Fruit fly (Drosophila melanogaster) whole organism, embryonic: ENCODE results near the gene Prosalpha6.

Experiments
- Antp ChIP-seq: fragments of 200-800 bp; sonication (Bioruptor generic); optimal IDR thresholded peaks from 3 replicates; lab custom pipeline; 2016; ENCODE audit warnings: missing biosample characterization, missing genetic modification characterization
- Blimp-1 ChIP-seq: fragments of 200-800 bp; sonication (Bioruptor generic); optimal IDR thresholded peaks from 3 replicates; lab custom pipeline; 2018; ENCODE audit warnings: missing biosample characterization, missing genetic modification characterization, mild to moderate bottlenecking, moderate library complexity, missing genetic modification reagents
- CG1024 ChIP-seq: fragments of 200-800 bp; sonication (Bioruptor generic); IDR thresholded peaks from 2 replicates; pipeline ENCODE4 v1.3.6; 2022; ENCODE audit warnings: missing biosample characterization, missing genetic modification characterization
- CG11456 ChIP-seq: fragments of 200-800 bp; sonication (Bioruptor generic); IDR thresholded peaks from 3 replicates; pipeline ENCODE4 v1.3.6; 2022; ENCODE audit warnings: missing biosample characterization, missing genetic modification characterization
- CG11695 ChIP-seq: fragments of 200-800 bp; sonication (Bioruptor generic); IDR thresholded peaks from 3 replicates; pipeline ENCODE4 v1.3.6; 2022; ENCODE audit warnings: missing biosample characterization, missing genetic modification characterization
- CG12071 ChIP-seq: fragments of 200-800 bp; sonication (Bioruptor generic); optimal IDR thresholded peaks from 3 replicates; lab custom pipeline; 2018; ENCODE audit warnings: missing biosample characterization, mild to moderate bottlenecking, missing genetic modification characterization
- CG12659 ChIP-seq: fragments of 200-800 bp; sonication (Bioruptor generic); optimal IDR thresholded peaks from 3 replicates; lab custom pipeline; 2017; ENCODE audit warnings: mild to moderate bottlenecking, missing biosample characterization, missing genetic modification reagents, missing genetic modification characterization
- CG12942 ChIP-seq: fragments of 200-800 bp; sonication (Bioruptor generic); optimal IDR thresholded peaks from 3 replicates; lab custom pipeline; 2016; ENCODE audit warnings: missing biosample characterization, missing genetic modification characterization
- CG15514 ChIP-seq: fragments of 200-800 bp; sonication (Bioruptor generic); optimal IDR thresholded peaks from 3 replicates; lab custom pipeline; 2017; ENCODE audit warnings: missing biosample characterization, missing genetic modification characterization, mild to moderate bottlenecking, moderate library complexity, missing genetic modification reagents
- CG1647 ChIP-seq: fragments of 200-800 bp; sonication (Bioruptor generic); optimal IDR thresholded peaks from 3 replicates; lab custom pipeline; 2016; ENCODE audit warnings: missing biosample characterization, missing genetic modification characterization
- CG17328 ChIP-seq: fragments of 200-800 bp; sonication (Bioruptor generic); IDR thresholded peaks from 2 replicates; pipeline ENCODE4 v1.3.6; 2022; ENCODE audit warnings: missing biosample characterization, missing genetic modification characterization
- CG17802 ChIP-seq: fragments of 200-800 bp; sonication (Bioruptor generic); optimal IDR thresholded peaks from 2 replicates; lab custom pipeline; 2018; ENCODE audit warnings: missing biosample characterization, mild to moderate bottlenecking, missing genetic modification characterization, moderate library complexity
- CG30020 ChIP-seq: fragments of 200-800 bp; optimal IDR thresholded peaks from 2 replicates; lab custom pipeline; 2019; ENCODE audit warnings: missing biosample characterization, mild to moderate bottlenecking, missing genetic modification characterization, moderate library complexity
- CG42726 ChIP-seq: fragments of 200-800 bp; sonication (Bioruptor generic); IDR thresholded peaks from 2 replicates; pipeline ENCODE4 v1.3.6; 2022; ENCODE audit warnings: missing biosample characterization, missing genetic modification characterization; ENCODE audit not compliant: partially characterized antibody
- CG9797 ChIP-seq: fragments of 200-800 bp; sonication (Bioruptor generic); optimal IDR thresholded peaks from 3 replicates; lab custom pipeline; 2018; ENCODE audit warnings: missing biosample characterization, mild to moderate bottlenecking, missing genetic modification characterization
- CTCF ChIP-seq: fragments of 200-800 bp; sonication (Bioruptor generic); optimal IDR thresholded peaks from 2 replicates; lab custom pipeline; 2017; ENCODE audit warnings: missing biosample characterization, mild to moderate bottlenecking, missing genetic modification characterization, moderate library complexity
- D19A ChIP-seq: fragments of 200-800 bp; optimal IDR thresholded peaks from 3 replicates; lab custom pipeline; 2019; ENCODE audit warnings: missing biosample characterization, mild to moderate bottlenecking, missing genetic modification characterization, moderate library complexity
- Doc3 ChIP-seq: fragments of 200-800 bp; sonication (Bioruptor generic); IDR thresholded peaks from 3 replicates; pipeline ENCODE4 v1.3.6; 2022; ENCODE audit warnings: missing biosample characterization, missing genetic modification characterization; ENCODE audit not compliant: partially characterized antibody
- Gug ChIP-seq: fragments of 200-800 bp; sonication (Bioruptor generic); IDR thresholded peaks from 4 replicates; pipeline ENCODE4 v1.3.6; 2022; ENCODE audit warnings: missing biosample characterization, missing genetic modification characterization
- Jarid2 ChIP-seq: fragments of 200-800 bp; sonication (Bioruptor generic); optimal IDR thresholded peaks from 3 replicates; lab custom pipeline; 2017; ENCODE audit warnings: mild to moderate bottlenecking, missing biosample characterization, missing genetic modification reagents, missing genetic modification characterization
- Lhr ChIP-seq: fragments of 200-800 bp; sonication (Bioruptor generic); optimal IDR thresholded peaks from 3 replicates; lab custom pipeline; 2017; ENCODE audit warnings: mild to moderate bottlenecking, missing biosample characterization, missing genetic modification reagents, missing genetic modification characterization
- MBD-R2 ChIP-seq: fragments of 200-800 bp; sonication (Bioruptor generic); IDR thresholded peaks from 2 replicates; pipeline ENCODE4 v1.3.6; 2022; ENCODE audit warnings: missing biosample characterization, missing genetic modification characterization
- MTF-1 ChIP-seq: fragments of 200-800 bp; sonication (Bioruptor generic); optimal IDR thresholded peaks from 2 replicates; lab custom pipeline; 2018; ENCODE audit warnings: missing biosample characterization, mild to moderate bottlenecking, missing genetic modification characterization, borderline replicate concordance
- Med ChIP-seq: fragments of 200-800 bp; sonication (Bioruptor generic); peaks from one replicate; lab custom pipeline; 2016; ENCODE audit warnings: missing biosample characterization, missing genetic modification characterization, mild to moderate bottlenecking, inconsistent platforms, moderate library complexity
- Mes4 ChIP-seq: fragments of 200-800 bp; sonication (Bioruptor generic); optimal IDR thresholded peaks from 2 replicates; lab custom pipeline; 2016; ENCODE audit warnings: missing biosample characterization, missing genetic modification characterization
- Pdp1 ChIP-seq, 2 experiments: fragments of 200-800 bp; sonication (Bioruptor generic); optimal IDR thresholded peaks; 3 replicates each; lab custom pipeline; 2016; ENCODE audit warnings: missing biosample characterization in 2 of 2, missing genetic modification characterization in 2 of 2, mild to moderate bottlenecking in 1 of 2, moderate library complexity in 1 of 2
- Six4 ChIP-seq: fragments of 200-800 bp; sonication (Bioruptor generic); optimal IDR thresholded peaks from 2 replicates; lab custom pipeline; 2016; ENCODE audit warnings: missing biosample characterization, missing genetic modification characterization
- Sox100B ChIP-seq: fragments of 200-800 bp; sonication (Bioruptor generic); optimal IDR thresholded peaks from 3 replicates; lab custom pipeline; 2018; ENCODE audit warnings: missing biosample characterization, mild to moderate bottlenecking, missing genetic modification characterization
- Tbp ChIP-seq: fragments of >200 bp; optimal IDR thresholded peaks from 2 replicates; lab custom pipeline; 2018; ENCODE audit warnings: missing biosample characterization, missing genetic modification characterization
- Trl ChIP-seq, 3 experiments: fragments of >200 bp in 2 of 3; fragments of 200-800 bp in 1 of 3; sonication (Bioruptor generic) in 1 of 3; optimal IDR thresholded peaks; 2 replicates in 1 of 3; 3 replicates in 2 of 3; lab custom pipeline; 2016 to 2017; ENCODE audit warnings: missing biosample characterization in 1 of 3, missing genetic modification characterization in 1 of 3
- YL-1 ChIP-seq: fragments of 200-800 bp; sonication (Bioruptor generic); optimal IDR thresholded peaks from 3 replicates; lab custom pipeline; 2017; ENCODE audit warnings: missing biosample characterization, mild to moderate bottlenecking, missing genetic modification characterization
- ara ChIP-seq: fragments of 200-800 bp; sonication (Bioruptor generic); IDR thresholded peaks from 2 replicates; pipeline ENCODE4 v1.3.6; 2022; ENCODE audit warnings: missing biosample characterization, missing genetic modification characterization
- ash1 ChIP-seq: fragments of 200-800 bp; sonication (Bioruptor generic); optimal IDR thresholded peaks from 2 replicates; lab custom pipeline; 2018; ENCODE audit warnings: missing biosample characterization, mild to moderate bottlenecking, missing genetic modification characterization
- cad ChIP-seq: fragments of >200 bp; optimal IDR thresholded peaks from 2 replicates; lab custom pipeline; 2017; ENCODE audit warnings: missing biosample characterization, missing genetic modification characterization
- dimm ChIP-seq: fragments of 200-800 bp; sonication (Bioruptor generic); IDR thresholded peaks from 2 replicates; pipeline ENCODE4 v1.3.6; 2022; ENCODE audit warnings: missing biosample characterization, missing genetic modification characterization
- fd102C ChIP-seq: fragments of 200-800 bp; sonication (Bioruptor generic); optimal IDR thresholded peaks from 2 replicates; lab custom pipeline; 2018; ENCODE audit warnings: missing biosample characterization, mild to moderate bottlenecking, missing genetic modification characterization, moderate library complexity
- fd3F ChIP-seq: fragments of 200-800 bp; sonication (Bioruptor generic); optimal IDR thresholded peaks from 2 replicates; lab custom pipeline; 2018; ENCODE audit warnings: missing biosample characterization, mild to moderate bottlenecking, missing genetic modification characterization, moderate library complexity
- fd96Cb ChIP-seq: fragments of 200-800 bp; sonication (Bioruptor generic); optimal IDR thresholded peaks from 2 replicates; lab custom pipeline; 2018; ENCODE audit warnings: missing biosample characterization, mild to moderate bottlenecking, missing genetic modification characterization, moderate library complexity
- grn ChIP-seq: fragments of 200-800 bp; sonication (Bioruptor generic); optimal IDR thresholded peaks from 3 replicates; lab custom pipeline; 2017; ENCODE audit warnings: missing biosample characterization, missing genetic modification characterization
- hb ChIP-seq: fragments of 200-800 bp; sonication (Bioruptor generic); IDR thresholded peaks from 3 replicates; pipeline ENCODE4 v1.3.6; 2022; ENCODE audit warnings: missing biosample characterization, missing genetic modification characterization; ENCODE audit not compliant: partially characterized antibody
- her ChIP-seq: fragments of 200-800 bp; sonication (Bioruptor generic); optimal IDR thresholded peaks from 2 replicates; lab custom pipeline; 2016; ENCODE audit warnings: missing biosample characterization, missing genetic modification characterization
- insv ChIP-seq, 2 experiments: fragments of 200-800 bp; sonication (Bioruptor generic); optimal IDR thresholded peaks; 3 replicates each; lab custom pipeline; 2016 to 2018; ENCODE audit warnings: missing biosample characterization in 2 of 2, missing genetic modification characterization in 2 of 2
- jing ChIP-seq: fragments of 200-800 bp; sonication (Bioruptor generic); optimal IDR thresholded peaks from 2 replicates; lab custom pipeline; 2018; ENCODE audit warnings: missing biosample characterization, mild to moderate bottlenecking, missing genetic modification characterization
- kah ChIP-seq: fragments of 200-800 bp; sonication (Bioruptor generic); optimal IDR thresholded peaks from 2 replicates; lab custom pipeline; 2018; ENCODE audit warnings: missing biosample characterization, mild to moderate bottlenecking, missing genetic modification characterization
- ken ChIP-seq: fragments of 200-800 bp; sonication (Bioruptor generic); IDR thresholded peaks from 3 replicates; pipeline ENCODE4 v1.3.6; 2022; ENCODE audit warnings: missing biosample characterization, missing genetic modification characterization
- phol ChIP-seq: fragments of 200-800 bp; sonication (Bioruptor generic); optimal IDR thresholded peaks from 3 replicates; lab custom pipeline; 2018; ENCODE audit warnings: missing biosample characterization, mild to moderate bottlenecking, missing genetic modification characterization, moderate library complexity
- pnt ChIP-seq: fragments of 200-800 bp; sonication (Bioruptor generic); optimal IDR thresholded peaks from 3 replicates; lab custom pipeline; 2016; ENCODE audit warnings: missing biosample characterization, missing genetic modification characterization
- seq ChIP-seq: fragments of 200-800 bp; sonication (Bioruptor generic); IDR thresholded peaks from 2 replicates; pipeline ENCODE4 v1.3.6; 2022; ENCODE audit warnings: missing biosample characterization, missing genetic modification characterization
- stwl ChIP-seq: fragments of 200-800 bp; sonication (Bioruptor generic); optimal IDR thresholded peaks from 3 replicates; lab custom pipeline; 2018; ENCODE audit warnings: missing biosample characterization, mild to moderate bottlenecking, missing genetic modification characterization, moderate library complexity

Gene Prosalpha6

dm6 chr2L:10238726-10239652 lies 17.8 kb downstream of the Prosalpha6 start, which contains the start of gene me31B:
Gene me31B, plus strand, starts transcription at chr2L:10239341.
- TF ChIP-seq CG12659, result peak; percentile 49
- no peak for TF ChIP-seq seq (GFP tag; lab: Robert Waterston, UW)
- TF ChIP-seq cad (GFP tag; lab: Kevin White, UChicago), result no peak
- TF ChIP-seq dimm (GFP tag; lab: Robert Waterston, UW), result no peak
- TF ChIP-seq fd96Cb (tag; lab: Kevin White, UChicago), result no peak
- peak; percentile 96 for TF ChIP-seq CG17802 (tag; lab: Kevin White, UChicago)
- peak in 1 of 2 experiments; percentile 15 for TF ChIP-seq Pdp1 (GFP tag; optimal IDR thresholded peaks at IDR 0.05; lab: Kevin White, UChicago)
- no peak for TF ChIP-seq fd102C (GFP tag; lab: Kevin White, UChicago)
- no peak for TF ChIP-seq Gug (GFP tag; lab: Robert Waterston, UW)
- TF ChIP-seq her (GFP tag; lab: Kevin White, UChicago), result no peak
- no peak for TF ChIP-seq CG9797 (GFP tag; lab: Kevin White, UChicago)
- no peak for TF ChIP-seq CG11695
- no peak for TF ChIP-seq CG42726 (GFP tag; lab: Robert Waterston, UW)
- TF ChIP-seq MTF-1 (GFP tag; lab: Kevin White, UChicago), result no peak
- TF ChIP-seq CG15514 (GFP tag; lab: Kevin White, UChicago), result no peak
- no peak for TF ChIP-seq Blimp-1
- no peak for TF ChIP-seq Trl (optimal IDR thresholded peaks at IDR 0.05; lab: Kevin White, UChicago)
- no peak for TF ChIP-seq Trl (GFP tag; optimal IDR thresholded peaks at IDR 0.05; lab: Kevin White, UChicago)
- peak; percentile 60 for TF ChIP-seq phol (tag; lab: Kevin White, UChicago)
- no peak for TF ChIP-seq CG17328 (GFP tag; lab: Robert Waterston, UW)
- TF ChIP-seq Six4 (GFP tag; lab: Kevin White, UChicago), result no peak
- TF ChIP-seq Jarid2, result no peak
- TF ChIP-seq Tbp, result no peak
- TF ChIP-seq MBD-R2 (GFP tag; lab: Robert Waterston, UW), result 0 out of 2 replicates have a peak, but pooled peaks have one; percentile 12
- TF ChIP-seq Doc3 (GFP tag; lab: Robert Waterston, UW), result no peak
- no peak for TF ChIP-seq CG12071 (GFP tag; lab: Kevin White, UChicago)
- TF ChIP-seq hb (GFP tag; lab: Robert Waterston, UW), result no peak
- TF ChIP-seq grn, result no peak
- TF ChIP-seq Lhr (GFP tag; lab: Kevin White, UChicago), result peak; percentile 7
- TF ChIP-seq ken (GFP tag; lab: Robert Waterston, UW), result no peak
- no peak for TF ChIP-seq jing (GFP tag; lab: Kevin White, UChicago)
- no peak for TF ChIP-seq insv (GFP tag; optimal IDR thresholded peaks at IDR 0.05; lab: Kevin White, UChicago)
- no peak for TF ChIP-seq ash1
- TF ChIP-seq CG11456, result no peak
- peak; percentile 93 for TF ChIP-seq CG1024 (GFP tag; lab: Robert Waterston, UW)
- TF ChIP-seq Mes4 (GFP tag; lab: Kevin White, UChicago), result no peak
- no peak for TF ChIP-seq ara (GFP tag; lab: Robert Waterston, UW)
- no peak for TF ChIP-seq stwl (tag; lab: Kevin White, UChicago)
- TF ChIP-seq Med (GFP tag; lab: Kevin White, UChicago), result peak; percentile 27
- TF ChIP-seq CG1647 (GFP tag; lab: Kevin White, UChicago), result no peak
- no peak for TF ChIP-seq CTCF (GFP tag; lab: Kevin White, UChicago)
- peak; percentile 25 for TF ChIP-seq Sox100B (GFP tag; lab: Kevin White, UChicago)
- peak; percentile 38 for TF ChIP-seq CG12942 (GFP tag; lab: Kevin White, UChicago)
- peak; percentile 12 for TF ChIP-seq YL-1 (GFP tag; lab: Kevin White, UChicago)
- no peak for TF ChIP-seq D19A
- no peak for TF ChIP-seq kah
- TF ChIP-seq pnt (GFP tag; lab: Kevin White, UChicago), result no peak
- TF ChIP-seq Antp (GFP tag; lab: Kevin White, UChicago), result no peak
- TF ChIP-seq fd3F (GFP tag; lab: Kevin White, UChicago), result no peak
- TF ChIP-seq CG30020 (tag; lab: Kevin White, UChicago), result peak; percentile 100
